Worm (Caenorhabditis elegans) whole organism, L4 larva: ENCODE results near the gene C35A5.3.

Experiments used
- D1046.2 ChIP-seq: fragments of 200-800 bp; sonication (Bioruptor generic); IDR thresholded peaks from 2 replicates; pipeline ENCODE4 v1.3.6; 2022; ENCODE audit warnings: missing genetic modification characterization, missing compliant biosample characterization
- R02D3.7 ChIP-seq: fragments of 150-350 bp; sonication (generic microtip); optimal IDR thresholded peaks from 3 replicates; lab custom pipeline; 2014; ENCODE audit warnings: missing biosample characterization, missing genetic modification characterization
- Y48G9A.11 ChIP-seq: fragments of 200-800 bp; sonication (Bioruptor generic); IDR thresholded peaks from 2 replicates; pipeline ENCODE4 v1.3.6; 2022; ENCODE audit warnings: missing genetic modification reagents, missing genetic modification characterization, missing compliant biosample characterization
- Y5F2A.4 ChIP-seq: fragments of 200-800 bp; sonication (Bioruptor generic); optimal IDR thresholded peaks from 2 replicates; lab custom pipeline; 2018; ENCODE audit warnings: mild to moderate bottlenecking, missing genetic modification characterization, missing compliant biosample characterization
- ZK337.2 ChIP-seq: fragments of 200-800 bp; sonication (Bioruptor generic); IDR thresholded peaks from 2 replicates; pipeline ENCODE4 v1.3.6; 2022; ENCODE audit warnings: missing genetic modification reagents, missing genetic modification characterization, missing compliant biosample characterization
- ZK546.5 ChIP-seq, 2 experiments: sonication (generic microtip); optimal IDR thresholded peaks; 2 replicates each; lab custom pipeline; 2017; ENCODE audit warnings: missing biosample characterization in 2 of 2, missing genetic modification characterization in 2 of 2
- aha-1 ChIP-seq: fragments of 150-350 bp; peaks from one replicate; lab custom pipeline; 2014; ENCODE audit warnings: missing biosample characterization, missing genetic modification characterization
- aly-2 ChIP-seq: sonication (generic microtip); optimal IDR thresholded peaks from 2 replicates; lab custom pipeline; 2018; ENCODE audit warnings: missing biosample characterization, missing genetic modification characterization
- attf-4 ChIP-seq: sonication (generic microtip); optimal IDR thresholded peaks from 3 replicates; lab custom pipeline; 2017; ENCODE audit warnings: missing biosample characterization, missing genetic modification characterization
- ceh-28 ChIP-seq: fragments of 150-350 bp; optimal IDR thresholded peaks from 2 replicates; lab custom pipeline; 2014; ENCODE audit warnings: missing biosample characterization, missing genetic modification reagents, missing genetic modification characterization
- ceh-32 ChIP-seq: sonication (generic microtip); optimal IDR thresholded peaks from 2 replicates; lab custom pipeline; 2016; ENCODE audit warnings: mild to moderate bottlenecking, missing genetic modification characterization, missing compliant biosample characterization; ENCODE audit not compliant: poor library complexity
- ceh-44 ChIP-seq: fragments of 200-800 bp; sonication (Bioruptor generic); IDR thresholded peaks from 2 replicates; pipeline ENCODE4 v1.3.6; 2022; ENCODE audit warnings: missing genetic modification reagents, missing genetic modification characterization, missing compliant biosample characterization
- ceh-82 ChIP-seq: sonication (generic microtip); optimal IDR thresholded peaks from 2 replicates; lab custom pipeline; 2017; ENCODE audit warnings: missing biosample characterization, missing genetic modification characterization
- ces-1 ChIP-seq: fragments of 150-350 bp; sonication (generic microtip); optimal IDR thresholded peaks from 4 replicates; lab custom pipeline; 2014; ENCODE audit warnings: missing biosample characterization, missing genetic modification reagents, missing genetic modification characterization
- dmd-6 ChIP-seq: fragments of 200-800 bp; sonication (Bioruptor generic); IDR thresholded peaks from 2 replicates; pipeline ENCODE4 v1.3.6; 2022; ENCODE audit warnings: missing genetic modification reagents, missing genetic modification characterization, missing compliant biosample characterization
- dmd-9 ChIP-seq: fragments of 200-800 bp; sonication (Bioruptor generic); IDR thresholded peaks from 2 replicates; pipeline ENCODE4 v1.3.6; 2022; ENCODE audit warnings: missing genetic modification reagents, missing genetic modification characterization, missing compliant biosample characterization
- dpl-1 ChIP-seq: fragments of 150-350 bp; optimal IDR thresholded peaks from 2 replicates; lab custom pipeline; 2014; ENCODE audit warnings: missing biosample characterization, missing genetic modification reagents, missing genetic modification characterization
- hlh-11 ChIP-seq: fragments of 200-800 bp; sonication (Bioruptor generic); optimal IDR thresholded peaks from 2 replicates; lab custom pipeline; 2018; ENCODE audit warnings: mild to moderate bottlenecking, missing genetic modification characterization, missing compliant biosample characterization
- jun-1 ChIP-seq: fragments of 150-350 bp; optimal IDR thresholded peaks from 2 replicates; lab custom pipeline; 2014; ENCODE audit warnings: missing biosample characterization, missing genetic modification reagents, missing genetic modification characterization
- lim-7 ChIP-seq: fragments of 200-800 bp; sonication (Bioruptor generic); IDR thresholded peaks from 2 replicates; pipeline ENCODE4 v1.3.6; 2022; ENCODE audit warnings: missing genetic modification characterization, missing compliant biosample characterization
- lin-38 ChIP-seq: fragments of 200-800 bp; sonication (Bioruptor generic); IDR thresholded peaks from 2 replicates; pipeline ENCODE4 v1.3.6; 2022; ENCODE audit warnings: missing genetic modification reagents, missing genetic modification characterization, missing compliant biosample characterization
- lsy-2 ChIP-seq, 2 experiments: fragments of 150-350 bp in 1 of 2; sonication (generic microtip) in 1 of 2; optimal IDR thresholded peaks; 2 replicates each; lab custom pipeline; 2014 to 2017; ENCODE audit warnings: missing biosample characterization in 2 of 2, missing genetic modification characterization in 2 of 2
- madf-5 ChIP-seq, 2 experiments: fragments of 200-800 bp; sonication (Bioruptor generic); IDR thresholded peaks; 2 replicates each; pipeline ENCODE4 v1.3.6; 2022; ENCODE audit warnings: missing compliant biosample characterization in 2 of 2, missing genetic modification characterization in 2 of 2
- madf-9 ChIP-seq: fragments of 200-800 bp; sonication (Bioruptor generic); conservative IDR thresholded peaks from 2 replicates; pipeline ENCODE4 v1.3.6; 2022; ENCODE audit warnings: missing genetic modification reagents, missing genetic modification characterization, missing compliant biosample characterization
- mep-1 ChIP-seq: fragments of 150-350 bp; sonication (generic microtip); optimal IDR thresholded peaks from 3 replicates; lab custom pipeline; 2014; ENCODE audit warnings: missing biosample characterization, missing genetic modification characterization
- mes-2 ChIP-seq: sonication (generic microtip); optimal IDR thresholded peaks from 2 replicates; lab custom pipeline; 2016; ENCODE audit warnings: missing genotype, mild to moderate bottlenecking, missing genetic modification characterization, missing compliant biosample characterization; ENCODE audit not compliant: poor library complexity, severe bottlenecking
- mxl-2 ChIP-seq: fragments of 200-800 bp; sonication (Bioruptor generic); conservative IDR thresholded peaks from 2 replicates; pipeline ENCODE4 v1.3.6; 2022; ENCODE audit warnings: missing genetic modification reagents, missing genetic modification characterization, missing compliant biosample characterization
- mxl-3 ChIP-seq: fragments of 200-800 bp; sonication (Bioruptor generic); optimal IDR thresholded peaks from 2 replicates; lab custom pipeline; 2018; ENCODE audit warnings: mild to moderate bottlenecking, missing genetic modification characterization, missing compliant biosample characterization
- nhr-102 ChIP-seq: sonication (generic microtip); optimal IDR thresholded peaks from 2 replicates; lab custom pipeline; 2016; ENCODE audit warnings: mild to moderate bottlenecking, missing genetic modification characterization, moderate library complexity, missing compliant biosample characterization
- nhr-25 ChIP-seq: sonication (generic microtip); optimal IDR thresholded peaks from 2 replicates; lab custom pipeline; 2017; ENCODE audit warnings: missing genetic modification characterization, mild to moderate bottlenecking, missing compliant biosample characterization, antibody characterized with exemption, moderate library complexity, borderline replicate concordance; ENCODE audit not compliant: insufficient read depth
- nhr-28 ChIP-seq: fragments of 150-350 bp; optimal IDR thresholded peaks from 2 replicates; lab custom pipeline; 2014; ENCODE audit warnings: missing biosample characterization, missing genetic modification characterization
- nhr-48 ChIP-seq: sonication (generic microtip); optimal IDR thresholded peaks from 2 replicates; lab custom pipeline; 2016; ENCODE audit warnings: mild to moderate bottlenecking, missing genetic modification characterization, missing compliant biosample characterization
- nhr-6 ChIP-seq: fragments of 150-350 bp; optimal IDR thresholded peaks from 2 replicates; lab custom pipeline; 2014; ENCODE audit warnings: missing biosample characterization, missing genetic modification characterization
- php-3 ChIP-seq: fragments of 200-800 bp; sonication (Bioruptor generic); IDR thresholded peaks from 2 replicates; pipeline ENCODE4 v1.3.6; 2022; ENCODE audit warnings: missing genetic modification reagents, missing genetic modification characterization, missing compliant biosample characterization
- pqm-1 ChIP-seq: sonication (generic microtip); optimal IDR thresholded peaks from 2 replicates; lab custom pipeline; 2017; ENCODE audit warnings: missing biosample characterization, missing genetic modification characterization
- rbr-2 ChIP-seq: sonication (generic microtip); optimal IDR thresholded peaks from 2 replicates; lab custom pipeline; 2016; ENCODE audit warnings: missing genotype, missing genetic modification characterization, missing compliant biosample characterization
- spr-3 ChIP-seq: fragments of 200-800 bp; sonication (Bioruptor generic); optimal IDR thresholded peaks from 2 replicates; lab custom pipeline; 2018; ENCODE audit warnings: mild to moderate bottlenecking, missing genetic modification characterization, missing compliant biosample characterization
- tag-97 ChIP-seq: fragments of 200-800 bp; sonication (Bioruptor generic); IDR thresholded peaks from 2 replicates; pipeline ENCODE4 v1.3.6; 2022; ENCODE audit warnings: missing genetic modification characterization, missing compliant biosample characterization
- tra-1 ChIP-seq: fragments of 200-800 bp; sonication (Bioruptor generic); IDR thresholded peaks from 2 replicates; pipeline ENCODE4 v1.3.6; 2022; ENCODE audit warnings: missing genetic modification reagents, missing genetic modification characterization, missing compliant biosample characterization
- unc-130 ChIP-seq: sonication (generic microtip); optimal IDR thresholded peaks from 2 replicates; lab custom pipeline; 2016; ENCODE audit warnings: missing genetic modification reagents, missing genetic modification characterization, missing compliant biosample characterization
- unc-62 ChIP-seq, 3 experiments: fragments of 150-350 bp in 1 of 3; sonication (generic microtip); optimal IDR thresholded peaks in 2 of 3; peaks in 1 of 3; 1 replicate in 1 of 3; 2 replicates in 2 of 3; lab custom pipeline; 2014 to 2017; ENCODE audit warnings: missing biosample characterization in 3 of 3, missing genetic modification characterization in 3 of 3, missing genetic modification reagents in 3 of 3, missing genotype in 1 of 3
- zfp-3 ChIP-seq: fragments of 200-800 bp; sonication (Bioruptor generic); conservative IDR thresholded peaks from 2 replicates; pipeline ENCODE4 v1.3.6; 2022; ENCODE audit warnings: missing genetic modification reagents, missing genetic modification characterization, missing compliant biosample characterization
- zip-11 ChIP-seq: fragments of 200-800 bp; sonication (Bioruptor generic); IDR thresholded peaks from 2 replicates; pipeline ENCODE4 v1.3.6; 2022; ENCODE audit warnings: missing genetic modification characterization, missing compliant biosample characterization
- ztf-7 ChIP-seq: fragments of 150-350 bp; optimal IDR thresholded peaks from 2 replicates; lab custom pipeline; 2014; ENCODE audit warnings: missing biosample characterization, missing genetic modification characterization

Gene C35A5.3

DNA sequence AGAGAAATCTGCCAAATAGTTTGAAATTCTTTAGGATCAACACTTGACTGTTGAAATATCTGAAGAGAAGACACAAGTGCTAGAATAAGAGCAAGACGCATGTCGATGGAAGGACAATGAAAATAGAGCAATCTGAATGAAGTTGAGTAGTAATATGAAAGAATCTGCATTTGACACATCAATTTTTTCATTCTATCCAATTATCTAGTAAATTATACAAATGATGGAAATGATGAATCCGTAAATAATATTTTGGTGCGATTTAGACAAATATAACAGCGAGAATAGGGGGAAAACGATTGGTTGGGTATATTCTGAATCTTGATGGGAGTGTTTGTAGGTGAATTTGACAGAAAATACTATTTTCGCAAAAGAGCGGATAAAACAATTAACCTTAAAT is 31.5 kb upstream of the C35A5.3 start, which contains the start of gene txt-10:
txt-10 (minus strand) TSS at position 101 of the 400 bp plus-strand sequence.
- peak in 1 of 2 experiments; percentile 88 for TF ChIP-seq unc-62 (GFP tag; optimal IDR thresholded peaks at IDR 0.05 in 1 of 2; lab: Kevin White, UChicago)
- TF ChIP-seq unc-62 (tag; optimal IDR thresholded peaks at IDR 0.05; lab: Kevin White, UChicago) = no peak
- TF ChIP-seq mep-1 = peak; percentile 9
- TF ChIP-seq aha-1 (tag; lab: Kevin White, UChicago) = peak; percentile 34
- TF ChIP-seq pqm-1 (tag; lab: Kevin White, UChicago) = no peak
- TF ChIP-seq zip-11 (GFP tag; lab: Robert Waterston, UW) = no peak
- no peak for TF ChIP-seq spr-3 (GFP tag; lab: Kevin White, UChicago)

DNA sequence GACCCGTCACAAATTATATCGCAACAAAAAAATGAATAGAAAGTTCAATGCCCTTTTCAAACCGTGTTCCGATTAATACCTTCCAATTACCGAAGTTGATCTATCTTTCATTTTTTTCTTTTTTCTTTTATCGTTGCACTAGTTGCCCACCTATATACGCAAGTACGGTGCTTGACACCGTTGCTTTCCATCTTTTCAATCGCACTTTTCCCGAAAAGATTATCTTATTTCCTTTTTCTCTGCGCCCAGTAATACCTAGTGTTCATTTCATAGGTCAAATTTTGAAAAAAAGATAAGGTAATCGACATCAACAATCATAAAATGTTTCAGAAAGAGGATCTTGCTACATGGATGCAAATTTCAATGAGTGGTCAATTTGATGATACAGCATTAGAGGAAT is 28.4 kb upstream of the C35A5.3 start:
- TF ChIP-seq aha-1 (tag; lab: Kevin White, UChicago) (peak; percentile 90), nhr-28 (tag; lab: Kevin White, UChicago) (peak; percentile 31), nhr-48 (no peak), ces-1 (no peak), Y5F2A.4 (GFP tag; lab: Kevin White, UChicago) (no peak)

DNA sequence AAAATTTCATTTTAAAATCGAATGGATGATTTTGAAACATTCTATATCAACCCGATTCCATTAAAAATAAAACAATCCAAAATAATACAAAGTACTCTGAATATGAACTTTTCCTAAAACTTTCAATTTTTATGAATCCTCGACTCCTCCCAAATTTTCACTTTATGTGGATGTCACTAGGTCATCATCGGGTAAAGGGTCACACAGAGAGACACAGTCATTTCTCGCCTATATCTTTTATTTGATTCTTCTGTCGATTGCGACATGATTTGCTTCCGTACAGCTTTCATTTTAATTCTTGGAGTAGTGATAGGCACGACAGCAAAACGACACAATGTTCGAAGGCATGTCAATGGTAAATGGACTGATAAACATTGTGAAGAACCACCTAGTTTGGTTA is 27.3 kb upstream of the C35A5.3 start, which contains the start of gene F25D1.3:
F25D1.3 (plus strand) TSS at position 225 of the 400 bp plus-strand sequence.
- no peak for TF ChIP-seq ceh-32
- no peak for TF ChIP-seq R02D3.7
- TF ChIP-seq ztf-7 (tag; lab: Kevin White, UChicago) = no peak
- no peak for TF ChIP-seq mxl-2 (GFP tag; lab: Robert Waterston, UW)
- no peak for TF ChIP-seq lim-7
- TF ChIP-seq ZK546.5 (tag; optimal IDR thresholded peaks at IDR 0.05; lab: Kevin White, UChicago) = no peak
- no peak for TF ChIP-seq nhr-25 (tag; lab: Kevin White, UChicago)
- no peak for TF ChIP-seq D1046.2
- TF ChIP-seq mep-1 = no peak

DNA sequence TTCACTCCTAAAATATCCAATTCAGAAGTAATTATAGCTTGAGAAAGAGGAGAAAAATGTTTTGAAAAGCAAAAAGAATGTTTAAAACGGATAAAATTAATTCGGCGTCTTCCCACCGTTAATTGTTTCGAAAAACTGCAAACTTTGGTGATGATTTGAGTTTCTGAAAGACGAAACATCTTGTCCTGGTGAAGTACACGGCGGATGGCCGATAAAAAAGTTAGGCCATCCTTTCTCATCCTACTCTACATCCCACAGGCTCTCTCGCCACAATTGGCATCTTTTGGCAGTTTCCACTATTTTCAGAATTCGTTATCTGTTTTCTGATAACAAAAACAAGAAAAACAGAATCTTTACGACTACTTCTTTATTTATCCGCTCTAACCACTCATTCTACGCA is 24.7 kb upstream of the C35A5.3 start, which contains the start of the genes C35A5.8 and hda-11:
C35A5.8 (minus strand) TSS at position 7 of the 400 bp plus-strand sequence.
hda-11 (plus strand) TSS at position 283 of the 400 bp plus-strand sequence.
- TF ChIP-seq hlh-11 (no peak), tra-1 (0 out of 2 replicates have a peak, but pooled peaks have one; percentile 50), mxl-3 (peak; percentile 31), tag-97 (GFP tag; lab: Robert Waterston, UW) (0 out of 2 replicates have a peak, but pooled peaks have one; percentile 31), aha-1 (tag; lab: Kevin White, UChicago) (peak; percentile 42), madf-9 (GFP tag; lab: Robert Waterston, UW) (peak; percentile 78), jun-1 (tag; lab: Kevin White, UChicago) (no peak), Y5F2A.4 (GFP tag; lab: Kevin White, UChicago) (no peak), rbr-2 (tag; lab: Kevin White, UChicago) (peak; percentile 48), Y48G9A.11 (GFP tag; lab: Robert Waterston, UW) (peak; percentile 48), ceh-44 (no peak), madf-5 (GFP tag; IDR thresholded peaks at IDR 0.05; lab: Robert Waterston, UW) (no peak), lin-38 (peak; percentile 63), dmd-9 (peak; percentile 89; the same call in 1 of the 2 replicates), mxl-2 (GFP tag; lab: Robert Waterston, UW) (0 out of 2 replicates have a peak, but pooled peaks have one; percentile 27), nhr-102 (tag; lab: Kevin White, UChicago) (no peak), dpl-1 (GFP tag; lab: Kevin White, UChicago) (peak; percentile 73), attf-4 (tag; lab: Kevin White, UChicago) (no peak), mes-2 (tag; lab: Kevin White, UChicago) (peak; percentile 98), aly-2 (tag; lab: Kevin White, UChicago) (no peak), ceh-28 (tag; lab: Kevin White, UChicago) (no peak), pqm-1 (tag; lab: Kevin White, UChicago) (no peak), dmd-6 (GFP tag; lab: Robert Waterston, UW) (peak; percentile 61), nhr-6 (tag; lab: Kevin White, UChicago) (peak; percentile 32), zfp-3 (peak; percentile 46; the same call in 1 of the 2 replicates), D1046.2 (0 out of 2 replicates have a peak, but pooled peaks have one; percentile 68), ceh-82 (no peak), R02D3.7 (no peak), nhr-25 (tag; lab: Kevin White, UChicago) (peak; percentile 4), unc-130 (GFP tag; lab: Kevin White, UChicago) (peak; percentile 74), lsy-2 (tag; optimal IDR thresholded peaks at IDR 0.05; lab: Kevin White, UChicago) (peak in 1 of 2 experiments; percentile 78), nhr-48 (peak; percentile 31), ZK337.2 (GFP tag; lab: Robert Waterston, UW) (peak; percentile 89), php-3 (GFP tag; lab: Robert Waterston, UW) (no peak)
